Fruit fly (Drosophila melanogaster) Kc167 (cell line): ENCODE measurements around the gene CG32333.

Source experiments
- h ChIP-seq: fragments of >200 bp; optimal IDR thresholded peaks from 3 replicates; lab custom pipeline; 2018; ENCODE audit warnings: missing external identifiers
- insv ChIP-seq: fragments of >200 bp; optimal IDR thresholded peaks from 3 replicates; lab custom pipeline; 2018; ENCODE audit warnings: missing external identifiers
- psq ChIP-seq: fragments of >200 bp; optimal IDR thresholded peaks from 2 replicates; lab custom pipeline; 2017; ENCODE audit warnings: missing external identifiers
- ttk ChIP-seq: sonication (Bioruptor generic); optimal IDR thresholded peaks from 2 replicates; lab custom pipeline; 2017; ENCODE audit warnings: missing external identifiers

DNA sequence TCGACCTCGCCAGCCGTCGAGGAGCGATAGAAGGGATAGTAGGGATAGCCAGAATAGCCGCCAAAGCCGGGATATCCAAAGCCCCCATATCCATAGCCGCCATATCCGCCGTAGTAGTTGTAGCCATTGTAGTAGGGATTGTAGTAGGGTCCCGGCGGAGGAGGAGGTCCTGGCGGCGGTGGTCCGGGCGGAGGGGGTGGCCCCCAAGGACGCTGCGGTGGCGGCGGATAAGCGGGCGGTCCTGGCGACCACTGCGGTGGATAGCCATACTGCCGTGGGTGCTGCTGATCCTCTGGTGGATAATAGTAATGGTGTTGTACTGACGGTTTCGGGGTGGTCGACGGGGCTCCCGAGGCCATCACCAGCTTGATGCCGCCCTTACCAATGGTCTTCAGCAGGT, 46.4 kb downstream of the CG32333 start:
- no peak for TF ChIP-seq psq (lab: Kevin White, UChicago)
- TF ChIP-seq h (lab: Kevin White, UChicago) = no peak
- TF ChIP-seq ttk (lab: Kevin White, UChicago) = no peak
- TF ChIP-seq insv (lab: Kevin White, UChicago) = no peak
